Fruit fly (Drosophila melanogaster) whole organism, prepupa: Measurements from ENCODE around the gene mRpS35.

Experiments used
- Blimp-1 ChIP-seq: fragments of 200-800 bp; sonication (Bioruptor generic); optimal IDR thresholded peaks from 3 replicates; lab custom pipeline; 2017; ENCODE audit warnings: missing biosample characterization, missing genetic modification characterization, mild to moderate bottlenecking, moderate library complexity, missing genetic modification reagents
- CG10631 ChIP-seq: fragments of 200-800 bp; sonication (Bioruptor generic); optimal IDR thresholded peaks from 2 replicates; lab custom pipeline; 2016; ENCODE audit warnings: missing biosample characterization, missing genetic modification characterization
- CG10669 ChIP-seq: fragments of 200-800 bp; sonication (Bioruptor generic); optimal IDR thresholded peaks from 3 replicates; lab custom pipeline; 2018; ENCODE audit warnings: missing biosample characterization, mild to moderate bottlenecking, missing genetic modification characterization, moderate library complexity
- CG11294 ChIP-seq: fragments of 200-800 bp; sonication (Bioruptor generic); IDR thresholded peaks from 2 replicates; pipeline ENCODE4 v1.3.6; 2022; ENCODE audit warnings: missing biosample characterization, missing genetic modification characterization
- CG11762 ChIP-seq: fragments of 200-800 bp; sonication (Bioruptor generic); optimal IDR thresholded peaks from 3 replicates; lab custom pipeline; 2016; ENCODE audit warnings: missing biosample characterization, missing genetic modification characterization; ENCODE audit not compliant: insufficient read depth
- CG11902 ChIP-seq: fragments of 200-800 bp; sonication (Bioruptor generic); optimal IDR thresholded peaks from 3 replicates; lab custom pipeline; 2016; ENCODE audit warnings: missing biosample characterization, missing genetic modification characterization
- CG15336 ChIP-seq: fragments of 200-800 bp; sonication (Bioruptor generic); IDR thresholded peaks from 2 replicates; pipeline ENCODE4 v1.3.6; 2022; ENCODE audit warnings: missing biosample characterization, missing genetic modification characterization
- CG1621 ChIP-seq: fragments of 200-800 bp; sonication (Bioruptor generic); optimal IDR thresholded peaks from 3 replicates; lab custom pipeline; 2018; ENCODE audit warnings: missing biosample characterization, mild to moderate bottlenecking, missing genetic modification characterization
- CG16779 ChIP-seq: fragments of 200-800 bp; sonication (Bioruptor generic); optimal IDR thresholded peaks from 3 replicates; lab custom pipeline; 2017; ENCODE audit warnings: missing biosample characterization, mild to moderate bottlenecking, missing genetic modification characterization
- CG3032 ChIP-seq: fragments of 200-800 bp; optimal IDR thresholded peaks from 2 replicates; lab custom pipeline; 2019; ENCODE audit warnings: missing biosample characterization, mild to moderate bottlenecking, missing genetic modification characterization, moderate library complexity
- CG32006 ChIP-seq: fragments of 200-800 bp; sonication (Bioruptor generic); optimal IDR thresholded peaks from 3 replicates; lab custom pipeline; 2017; ENCODE audit warnings: missing biosample characterization, mild to moderate bottlenecking, missing genetic modification characterization
- CG34406 ChIP-seq: fragments of 200-800 bp; sonication (Bioruptor generic); optimal IDR thresholded peaks from 3 replicates; lab custom pipeline; 2016; ENCODE audit warnings: missing biosample characterization, missing genetic modification characterization
- CG3919 ChIP-seq: fragments of 200-800 bp; sonication (Bioruptor generic); optimal IDR thresholded peaks from 3 replicates; lab custom pipeline; 2016; ENCODE audit warnings: missing biosample characterization, missing genetic modification characterization
- CG4318 ChIP-seq: fragments of 200-800 bp; sonication (Bioruptor generic); optimal IDR thresholded peaks from 3 replicates; lab custom pipeline; 2017; ENCODE audit warnings: missing biosample characterization, mild to moderate bottlenecking, missing genetic modification characterization
- CG6163 ChIP-seq: fragments of 200-800 bp; sonication (Bioruptor generic); IDR thresholded peaks from 3 replicates; pipeline ENCODE4 v1.3.6; 2022; ENCODE audit warnings: missing biosample characterization, missing genetic modification characterization
- CG6276 ChIP-seq: fragments of 200-800 bp; sonication (Bioruptor generic); optimal IDR thresholded peaks from 2 replicates; lab custom pipeline; 2017; ENCODE audit warnings: missing biosample characterization, mild to moderate bottlenecking, missing genetic modification characterization
- CG6792 ChIP-seq: fragments of 200-800 bp; sonication (Bioruptor generic); optimal IDR thresholded peaks from 3 replicates; lab custom pipeline; 2016; ENCODE audit warnings: missing biosample characterization, missing genetic modification characterization
- CG6808 ChIP-seq: fragments of 200-800 bp; sonication (Bioruptor generic); optimal IDR thresholded peaks from 3 replicates; lab custom pipeline; 2017; ENCODE audit warnings: missing biosample characterization, missing genetic modification characterization, mild to moderate bottlenecking, moderate library complexity, missing genetic modification reagents
- CG8119 ChIP-seq: fragments of 200-800 bp; sonication (Bioruptor generic); IDR thresholded peaks from 3 replicates; pipeline ENCODE4 v1.3.6; 2022; ENCODE audit warnings: missing biosample characterization, missing genetic modification characterization
- CG8632 ChIP-seq: fragments of 200-800 bp; sonication (Bioruptor generic); optimal IDR thresholded peaks from 3 replicates; lab custom pipeline; 2016; ENCODE audit warnings: missing biosample characterization, missing genetic modification characterization
- CG9139 ChIP-seq: fragments of 200-800 bp; sonication (Bioruptor generic); optimal IDR thresholded peaks from 3 replicates; lab custom pipeline; 2017; ENCODE audit warnings: missing biosample characterization, mild to moderate bottlenecking, missing genetic modification characterization
- Eip75B ChIP-seq: fragments of 200-800 bp; sonication (Bioruptor generic); optimal IDR thresholded peaks from 3 replicates; lab custom pipeline; 2016; ENCODE audit warnings: missing biosample characterization, missing genetic modification characterization
- Eip78C ChIP-seq: fragments of 200-800 bp; sonication (Bioruptor generic); peaks from one replicate; lab custom pipeline; 2016; ENCODE audit warnings: missing biosample characterization, missing genetic modification characterization
- Ets21C ChIP-seq: fragments of 200-800 bp; sonication (Bioruptor generic); optimal IDR thresholded peaks from 3 replicates; lab custom pipeline; 2016; ENCODE audit warnings: missing biosample characterization, missing genetic modification characterization
- Gug ChIP-seq: fragments of 200-800 bp; sonication (Bioruptor generic); IDR thresholded peaks from 2 replicates; pipeline ENCODE4 v1.3.6; 2022; ENCODE audit warnings: missing biosample characterization, missing genetic modification characterization
- Hr38 ChIP-seq: sonication (Bioruptor generic); optimal IDR thresholded peaks from 2 replicates; lab custom pipeline; 2016; ENCODE audit warnings: missing biosample characterization, missing genetic modification characterization
- Hr39 ChIP-seq: fragments of 200-800 bp; sonication (Bioruptor generic); optimal IDR thresholded peaks from 2 replicates; lab custom pipeline; 2016; ENCODE audit warnings: missing biosample characterization, missing genetic modification characterization
- Hr4 ChIP-seq: fragments of 200-800 bp; sonication (Bioruptor generic); optimal IDR thresholded peaks from 3 replicates; lab custom pipeline; 2016; ENCODE audit warnings: missing biosample characterization, missing genetic modification characterization
- Lpt ChIP-seq: fragments of 200-800 bp; sonication (Bioruptor generic); optimal IDR thresholded peaks from 3 replicates; lab custom pipeline; 2016; ENCODE audit warnings: missing biosample characterization, missing genetic modification characterization
- Met ChIP-seq: fragments of 200-800 bp; sonication (Bioruptor generic); optimal IDR thresholded peaks from 3 replicates; lab custom pipeline; 2016; ENCODE audit warnings: missing biosample characterization, missing genetic modification characterization
- OdsH ChIP-seq: fragments of 200-800 bp; sonication (Bioruptor generic); optimal IDR thresholded peaks from 3 replicates; lab custom pipeline; 2016; ENCODE audit warnings: missing biosample characterization, missing genetic modification characterization
- Smox ChIP-seq: fragments of 200-800 bp; sonication (Bioruptor generic); optimal IDR thresholded peaks from 3 replicates; lab custom pipeline; 2016; ENCODE audit warnings: missing biosample characterization, missing genetic modification characterization
- Sox102F ChIP-seq: fragments of 200-800 bp; sonication (Bioruptor generic); optimal IDR thresholded peaks from 2 replicates; lab custom pipeline; 2016; ENCODE audit warnings: missing biosample characterization, mild to moderate bottlenecking, missing genetic modification characterization
- Sox14 ChIP-seq: fragments of 200-800 bp; sonication (Bioruptor generic); optimal IDR thresholded peaks from 3 replicates; lab custom pipeline; 2016; ENCODE audit warnings: missing biosample characterization, missing genetic modification characterization
- Sox15 ChIP-seq: fragments of 200-800 bp; sonication (Bioruptor generic); optimal IDR thresholded peaks from 3 replicates; lab custom pipeline; 2016; ENCODE audit warnings: missing biosample characterization, missing genetic modification characterization
- achi ChIP-seq: fragments of 200-800 bp; sonication (Bioruptor generic); optimal IDR thresholded peaks from 3 replicates; lab custom pipeline; 2016; ENCODE audit warnings: missing biosample characterization, missing genetic modification characterization
- acj6 ChIP-seq: fragments of 200-800 bp; sonication (Bioruptor generic); optimal IDR thresholded peaks from 3 replicates; lab custom pipeline; 2016; ENCODE audit warnings: missing biosample characterization, missing genetic modification characterization
- cyc ChIP-seq: fragments of 200-800 bp; sonication (Bioruptor generic); optimal IDR thresholded peaks from 3 replicates; lab custom pipeline; 2016; ENCODE audit warnings: missing biosample characterization, missing genetic modification characterization
- dac ChIP-seq: fragments of 200-800 bp; sonication (Bioruptor generic); optimal IDR thresholded peaks from 2 replicates; lab custom pipeline; 2017; ENCODE audit warnings: missing biosample characterization, mild to moderate bottlenecking, missing genetic modification characterization
- eg ChIP-seq: fragments of 200-800 bp; sonication (Bioruptor generic); IDR thresholded peaks from 3 replicates; pipeline ENCODE4 v1.3.6; 2022; ENCODE audit warnings: missing biosample characterization, missing genetic modification characterization
- esn ChIP-seq: fragments of 200-800 bp; sonication (Bioruptor generic); optimal IDR thresholded peaks from 2 replicates; lab custom pipeline; 2016; ENCODE audit warnings: missing biosample characterization, mild to moderate bottlenecking, missing genetic modification characterization, moderate library complexity
- fd59A ChIP-seq: fragments of 200-800 bp; sonication (Bioruptor generic); optimal IDR thresholded peaks from 2 replicates; lab custom pipeline; 2017; ENCODE audit warnings: missing biosample characterization, mild to moderate bottlenecking, missing genetic modification characterization, missing genetic modification reagents
- fd85E ChIP-seq: fragments of 200-800 bp; sonication (Bioruptor generic); optimal IDR thresholded peaks from 3 replicates; lab custom pipeline; 2016; ENCODE audit warnings: missing biosample characterization, missing genetic modification characterization
- fkh ChIP-seq: fragments of 200-800 bp; sonication (Bioruptor generic); optimal IDR thresholded peaks from 3 replicates; lab custom pipeline; 2017; ENCODE audit warnings: missing biosample characterization, mild to moderate bottlenecking, missing genetic modification characterization, moderate library complexity
- lz ChIP-seq: fragments of 200-800 bp; sonication (Bioruptor generic); optimal IDR thresholded peaks from 3 replicates; lab custom pipeline; 2016; ENCODE audit warnings: missing biosample characterization, missing genetic modification characterization
- net ChIP-seq: fragments of 200-800 bp; sonication (Bioruptor generic); optimal IDR thresholded peaks from 3 replicates; lab custom pipeline; 2016; ENCODE audit warnings: missing biosample characterization, missing genetic modification characterization
- pdm3 ChIP-seq: fragments of 200-800 bp; sonication (Bioruptor generic); optimal IDR thresholded peaks from 3 replicates; lab custom pipeline; 2016; ENCODE audit warnings: missing biosample characterization, missing genetic modification characterization
- salr ChIP-seq, 2 experiments: fragments of 200-800 bp; sonication (Bioruptor generic); optimal IDR thresholded peaks; 3 replicates each; lab custom pipeline; 2016 to 2018; ENCODE audit warnings: missing biosample characterization in 2 of 2, missing genetic modification characterization in 2 of 2, mild to moderate bottlenecking in 1 of 2
- spab ChIP-seq: fragments of 200-800 bp; sonication (Bioruptor generic); optimal IDR thresholded peaks from 2 replicates; lab custom pipeline; 2017; ENCODE audit warnings: missing biosample characterization, mild to moderate bottlenecking, missing genetic modification characterization, missing genetic modification reagents
- ss ChIP-seq, 2 experiments: fragments of 200-800 bp; sonication (Bioruptor generic); optimal IDR thresholded peaks; 2 replicates in 1 of 2; 3 replicates in 1 of 2; lab custom pipeline; 2017 to 2018; ENCODE audit warnings: mild to moderate bottlenecking in 2 of 2, missing biosample characterization in 2 of 2, missing genetic modification characterization in 2 of 2, moderate library complexity in 1 of 2
- svp ChIP-seq: fragments of 200-800 bp; sonication (Bioruptor generic); peaks from one replicate; lab custom pipeline; 2016; ENCODE audit warnings: missing biosample characterization, missing genetic modification characterization
- topi ChIP-seq: fragments of 200-800 bp; sonication (Bioruptor generic); optimal IDR thresholded peaks from 3 replicates; lab custom pipeline; 2016; ENCODE audit warnings: missing biosample characterization, missing genetic modification characterization
- vri ChIP-seq: fragments of 200-800 bp; sonication (Bioruptor generic); optimal IDR thresholded peaks from 3 replicates; lab custom pipeline; 2016; ENCODE audit warnings: missing biosample characterization, mild to moderate bottlenecking, missing genetic modification characterization

The mRpS35 gene

DNA sequence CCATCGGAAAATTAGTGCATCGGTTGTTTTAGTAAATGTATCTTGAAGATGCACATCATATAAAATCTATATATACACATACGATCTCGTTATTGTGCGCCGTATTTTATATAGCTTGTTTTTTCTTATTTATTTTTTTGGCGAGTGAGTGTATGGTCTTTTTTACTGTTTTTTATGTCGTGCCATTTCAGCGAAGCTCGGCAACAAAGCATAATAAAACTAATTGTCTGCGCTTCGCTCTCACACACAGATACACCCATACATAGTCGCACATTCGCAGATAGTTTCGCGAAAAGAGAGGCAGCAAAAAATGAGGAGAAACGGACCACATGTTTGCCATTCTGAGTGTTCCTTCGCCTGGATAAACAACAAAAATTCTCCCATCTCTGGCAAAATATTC is 37.2 kb downstream of the mRpS35 start:
- TF ChIP-seq fd59A (no peak), CG3032 (peak; percentile 5), CG10669 (GFP tag; lab: Kevin White, UChicago) (no peak), Met (GFP tag; lab: Kevin White, UChicago) (no peak), vri (GFP tag; lab: Kevin White, UChicago) (no peak), fkh (GFP tag; lab: Kevin White, UChicago) (no peak), CG11902 (GFP tag; lab: Kevin White, UChicago) (no peak), CG4318 (GFP tag; lab: Kevin White, UChicago) (no peak), OdsH (no peak), Blimp-1 (GFP tag; lab: Kevin White, UChicago) (no peak), Hr39 (no peak), Sox15 (GFP tag; lab: Kevin White, UChicago) (no peak), CG6792 (GFP tag; lab: Kevin White, UChicago) (no peak), svp (GFP tag; lab: Kevin White, UChicago) (no peak), salr (GFP tag; optimal IDR thresholded peaks at IDR 0.05; lab: Kevin White, UChicago) (peak in 1 of 2 experiments; percentile 5), pdm3 (GFP tag; lab: Kevin White, UChicago) (no peak), CG8632 (no peak), CG11294 (no peak), ss (GFP tag; optimal IDR thresholded peaks at IDR 0.05; lab: Kevin White, UChicago) (peak; percentile 59 to 67), CG10631 (GFP tag; lab: Kevin White, UChicago) (no peak), cyc (GFP tag; lab: Kevin White, UChicago) (no peak), acj6 (GFP tag; lab: Kevin White, UChicago) (no peak), Smox (GFP tag; lab: Kevin White, UChicago) (no peak), esn (GFP tag; lab: Kevin White, UChicago) (no peak), Eip78C (GFP tag; lab: Kevin White, UChicago) (peak; percentile 70), CG11762 (GFP tag; lab: Kevin White, UChicago) (no peak), eg (GFP tag; lab: Robert Waterston, UW) (peak; percentile 78; the same call in 2 of the 3 replicates), CG1621 (peak; percentile 50), CG34406 (GFP tag; lab: Kevin White, UChicago) (no peak), CG6163 (GFP tag; lab: Robert Waterston, UW) (peak; percentile 68; the same call in 2 of the 3 replicates), CG9139 (peak; percentile 34), dac (no peak), CG8119 (GFP tag; lab: Robert Waterston, UW) (peak; percentile 76; the same call in 2 of the 3 replicates), Gug (GFP tag; lab: Robert Waterston, UW) (no peak), CG6808 (peak; percentile 65), CG32006 (GFP tag; lab: Kevin White, UChicago) (no peak), achi (GFP tag; lab: Kevin White, UChicago) (no peak), Lpt (GFP tag; lab: Kevin White, UChicago) (peak; percentile 37), Sox102F (GFP tag; lab: Kevin White, UChicago) (peak; percentile 7), Eip75B (no peak), Ets21C (GFP tag; lab: Kevin White, UChicago) (no peak), net (peak; percentile 47), CG16779 (tag; lab: Kevin White, UChicago) (peak; percentile 49), CG3919 (GFP tag; lab: Kevin White, UChicago) (no peak), spab (GFP tag; lab: Kevin White, UChicago) (peak; percentile 30), topi (GFP tag; lab: Kevin White, UChicago) (no peak), CG15336 (GFP tag; lab: Robert Waterston, UW) (peak; percentile 59; the same call in 1 of the 2 replicates), Hr38 (GFP tag; lab: Kevin White, UChicago) (no peak), Sox14 (GFP tag; lab: Kevin White, UChicago) (no peak), Hr4 (GFP tag; lab: Kevin White, UChicago) (no peak), lz (GFP tag; lab: Kevin White, UChicago) (no peak), fd85E (no peak), CG6276 (GFP tag; lab: Kevin White, UChicago) (peak; percentile 76)
